Worm (Caenorhabditis elegans): ENCODE data around the gene K02D10.1.
A peak's percentile ranks its signal among the peaks of the same experiment; 100 is the strongest.

K02D10.1 gene

DNA sequence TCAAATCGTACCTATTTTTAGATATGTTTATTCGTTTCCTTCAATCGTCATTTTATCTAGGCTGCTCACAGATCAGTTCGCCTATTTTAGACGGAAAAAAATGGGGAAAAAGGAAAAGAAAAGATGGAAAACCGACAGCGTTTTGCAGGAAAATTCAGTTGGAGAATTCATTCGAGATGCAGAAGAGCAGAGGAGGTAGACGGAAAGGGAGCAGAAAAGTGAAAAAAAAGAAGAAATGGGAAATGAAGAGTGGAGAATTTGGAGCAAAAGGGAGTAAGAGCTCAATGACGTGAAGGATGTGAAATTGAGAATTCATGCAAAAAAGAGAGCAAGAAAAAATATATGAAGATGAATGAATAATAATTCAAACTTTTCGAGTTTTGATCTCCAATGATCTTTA is 15.2 kb downstream of the K02D10.1 start:
- TF ChIP-seq F33H1.4 (GFP tag; IDR thresholded peaks at IDR 0.05) (no peak), efl-1 (GFP tag; optimal IDR thresholded peaks at IDR 0.05) (no peak), hsf-1 (GFP tag; IDR thresholded peaks at IDR 0.05) (no peak), attf-5 (GFP tag; optimal IDR thresholded peaks at IDR 0.05) (no peak), F10E7.11 (tag; optimal IDR thresholded peaks at IDR 0.05) (no peak), sdz-38 (tag; optimal IDR thresholded peaks at IDR 0.05) (no peak), nhr-179 (tag; optimal IDR thresholded peaks at IDR 0.05) (no peak), bed-2 (GFP tag; IDR thresholded peaks at IDR 0.05) (no peak), F39B2.1 (GFP tag; IDR thresholded peaks at IDR 0.05) (no peak), attf-6 (GFP tag; IDR thresholded peaks at IDR 0.05) (no peak), bed-1 (GFP tag; IDR thresholded peaks at IDR 0.05) (no peak)

DNA sequence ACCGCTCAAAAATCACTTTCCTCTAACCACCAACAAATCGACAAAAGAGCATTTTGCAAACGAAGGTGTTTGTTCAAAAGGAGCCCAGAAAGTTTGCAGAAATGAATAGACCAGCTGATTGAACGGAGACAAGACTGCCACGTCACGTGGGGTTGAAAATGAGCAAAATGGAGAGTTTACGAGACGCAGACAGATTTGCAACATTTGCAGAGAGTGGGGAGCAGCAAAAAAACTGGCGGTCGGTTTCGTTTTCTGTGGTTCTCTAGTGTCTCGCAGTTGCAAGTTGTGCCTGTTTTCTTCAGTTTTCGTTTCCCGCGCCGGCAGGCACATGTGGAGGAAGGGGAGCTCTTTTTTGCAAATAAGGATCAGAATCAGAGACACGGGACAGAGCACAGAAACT is 16.1 kb downstream of the K02D10.1 start:
- no peak for TF ChIP-seq lsl-1 (GFP tag; optimal IDR thresholded peaks at IDR 0.05)
- no peak for TF ChIP-seq him-1 (tag; optimal IDR thresholded peaks at IDR 0.05)
- TF ChIP-seq D2030.7 (GFP tag; IDR thresholded peaks at IDR 0.05) = no peak
- no peak for TF ChIP-seq aptf-3 (GFP tag; IDR thresholded peaks at IDR 0.05)
- no peak for TF ChIP-seq B0019.2 (GFP tag; conservative IDR thresholded peaks at IDR 0.05)
- no peak for TF ChIP-seq F39B2.1 (GFP tag; IDR thresholded peaks at IDR 0.05)
- TF ChIP-seq atf-7 (tag; optimal IDR thresholded peaks at IDR 0.05) = no peak
- no peak for TF ChIP-seq tbx-9 (tag; optimal IDR thresholded peaks at IDR 0.05; ENCODE audit: borderline replicate concordance)
- no peak for TF ChIP-seq lsy-27 (tag; optimal IDR thresholded peaks at IDR 0.05; ENCODE audit: borderline replicate concordance, insufficient read depth)
- TF ChIP-seq snpc-1.3 (tag; optimal IDR thresholded peaks at IDR 0.05; ENCODE audit: insufficient read depth) = no peak
- no peak for TF ChIP-seq ama-1 (optimal IDR thresholded peaks at IDR 0.05)
- no peak for TF ChIP-seq ama-1 (GFP tag; optimal IDR thresholded peaks at IDR 0.05)
- TF ChIP-seq Y95B8A.8 (GFP tag; IDR thresholded peaks at IDR 0.05) = no peak
- no peak for TF ChIP-seq ceh-40 (GFP tag; IDR thresholded peaks at IDR 0.05)
- TF ChIP-seq sea-2 (GFP tag; IDR thresholded peaks at IDR 0.05) = no peak
- no peak for TF ChIP-seq madf-6 (GFP tag; IDR thresholded peaks at IDR 0.05)
- TF ChIP-seq attf-3 (GFP tag; conservative IDR thresholded peaks at IDR 0.05) = no peak
- no peak for TF ChIP-seq dox-1 (GFP tag; IDR thresholded peaks at IDR 0.05)
- TF ChIP-seq ceh-58 (GFP tag; IDR thresholded peaks at IDR 0.05) = no peak
- TF ChIP-seq let-607 (tag; optimal IDR thresholded peaks at IDR 0.05) = peak in 1 of 2 experiments; percentile 23
- 0 out of 2 replicates have a peak, but pooled peaks have one; percentile 19 for TF ChIP-seq C06A6.2 (GFP tag; conservative IDR thresholded peaks at IDR 0.05)
- TF ChIP-seq B0336.3 (GFP tag; IDR thresholded peaks at IDR 0.05) = no peak
- no peak for TF ChIP-seq B0261.1 (tag; optimal IDR thresholded peaks at IDR 0.05)
- no peak for TF ChIP-seq madf-3 (GFP tag; IDR thresholded peaks at IDR 0.05)
- TF ChIP-seq xnd-1 (tag; optimal IDR thresholded peaks at IDR 0.05) = no peak
- TF ChIP-seq egl-18 (GFP tag; IDR thresholded peaks at IDR 0.05) = no peak
- no peak for TF ChIP-seq madf-8 (GFP tag; conservative IDR thresholded peaks at IDR 0.05)
- TF ChIP-seq ztf-25 (GFP tag; IDR thresholded peaks at IDR 0.05) = no peak
- no peak for TF ChIP-seq tbp1 (GFP tag; optimal IDR thresholded peaks at IDR 0.05)
- no peak for TF ChIP-seq F55B11.4 (tag; optimal IDR thresholded peaks at IDR 0.05; ENCODE audit: borderline replicate concordance, insufficient read depth)
- TF ChIP-seq ZK185.1 (tag; optimal IDR thresholded peaks at IDR 0.05; ENCODE audit: poor library complexity, severe bottlenecking) = no peak
- no peak for TF ChIP-seq zim-3 (tag; optimal IDR thresholded peaks at IDR 0.05)
- TF ChIP-seq mxl-1 (tag; optimal IDR thresholded peaks at IDR 0.05) = no peak
- TF ChIP-seq lin-35 (GFP tag; optimal IDR thresholded peaks at IDR 0.05) = no peak
- TF ChIP-seq cebp-2 (GFP tag; IDR thresholded peaks at IDR 0.05) = no peak
- TF ChIP-seq K11D2.4 (GFP tag; IDR thresholded peaks at IDR 0.05) = 0 out of 2 replicates have a peak, but pooled peaks have one; percentile 59
- TF ChIP-seq ztf-6 (GFP tag; IDR thresholded peaks at IDR 0.05) = no peak
- TF ChIP-seq nhr-120 (GFP tag; IDR thresholded peaks at IDR 0.05) = no peak
- no peak for TF ChIP-seq ztf-28 (GFP tag; IDR thresholded peaks at IDR 0.05)

All from whole organism, young adult.